Worm (Caenorhabditis elegans) whole organism, L2 larva: ENCODE data around the gene F27B3.6.

Source experiments
- mdl-1 ChIP-seq, 2 experiments: fragments of 150-350 bp in 1 of 2; sonication (generic microtip) in 1 of 2; optimal IDR thresholded peaks; 2 replicates each; lab custom pipeline; 2017; ENCODE audit warnings: missing biosample characterization in 2 of 2, missing genetic modification characterization in 2 of 2
- unc-39 ChIP-seq: fragments of 150-350 bp; optimal IDR thresholded peaks from 2 replicates; lab custom pipeline; 2014; ENCODE audit warnings: missing biosample characterization, missing genetic modification characterization
- unc-62 ChIP-seq: fragments of 150-350 bp; optimal IDR thresholded peaks from 2 replicates; lab custom pipeline; 2014; ENCODE audit warnings: missing biosample characterization, missing genetic modification reagents, missing genetic modification characterization

DNA sequence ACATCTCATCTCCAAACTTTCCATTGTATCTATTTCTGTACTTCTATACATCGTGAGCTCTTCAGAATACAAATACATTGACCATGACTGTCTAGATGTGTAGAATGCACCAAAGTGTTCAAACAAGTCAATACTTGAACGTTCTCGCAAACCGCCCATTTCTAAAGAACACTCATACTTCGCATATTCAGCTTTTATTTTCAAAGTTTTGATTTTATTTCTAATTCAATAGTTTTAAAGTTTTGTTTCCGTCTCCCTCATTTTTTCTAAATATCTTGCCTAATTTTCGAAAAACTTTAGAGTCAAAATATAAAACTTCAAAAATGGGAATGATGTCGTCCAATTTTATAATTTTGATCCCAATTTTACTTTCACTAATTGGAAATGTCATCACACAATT, 50.5 kb downstream of the F27B3.6 start, which contains the start of gene pqn-10:
- TF ChIP-seq unc-39 (tag; lab: Kevin White, UChicago) = no peak
- no peak for TF ChIP-seq mdl-1 (tag; optimal IDR thresholded peaks at IDR 0.05; lab: Kevin White, UChicago)
- no peak for TF ChIP-seq unc-62 (GFP tag; lab: Kevin White, UChicago)
